Worm (Caenorhabditis elegans) whole organism, dauer: Measurements from ENCODE around the gene T28A11.16.

Experiments used
- unc-62 ChIP-seq: sonication (generic microtip); optimal IDR thresholded peaks from 2 replicates; lab custom pipeline; 2017; ENCODE audit warnings: missing biosample characterization, missing genetic modification reagents, missing genetic modification characterization

T28A11.16 gene

ce11 chrV:3259168-3259622 lies at the start of gene T28A11.16:
T28A11.16 (minus strand) TSS chrV:3259218.
- TF ChIP-seq unc-62 (GFP tag; lab: Kevin White, UChicago) = no peak

- no peak for TF ChIP-seq unc-62 (GFP tag; lab: Kevin White, UChicago)
Measured at ce11 chrV:3308169-3308568, 49.2 kb upstream of the T28A11.16 start, which contains the start of gene srbc-3. srbc-3 (plus strand) TSS chrV:3308469.

ce11 chrV:3301898-3302297 lies 42.9 kb upstream of the T28A11.16 start, which contains the start of gene srbc-1:
srbc-1 (minus strand) TSS chrV:3301998.
- TF ChIP-seq unc-62 (GFP tag; lab: Kevin White, UChicago) = no peak

- no peak for TF ChIP-seq unc-62 (GFP tag; lab: Kevin White, UChicago)
Measured at ce11 chrV:3299437-3299836, 40.4 kb upstream of the T28A11.16 start.

ce11 chrV:3297764-3298163 lies 38.7 kb upstream of the T28A11.16 start, which contains the start of gene srx-122:
srx-122 (minus strand) TSS chrV:3297864.
- no peak for TF ChIP-seq unc-62 (GFP tag; lab: Kevin White, UChicago)

ce11 chrV:3295368-3295767 lies 36.4 kb upstream of the T28A11.16 start:
- no peak for TF ChIP-seq unc-62 (GFP tag; lab: Kevin White, UChicago)

ce11 chrV:3289267-3289666 lies 30.2 kb upstream of the T28A11.16 start, which contains the start of gene F35F10.6:
F35F10.6 (minus strand) TSS chrV:3289367.
- no peak for TF ChIP-seq unc-62 (GFP tag; lab: Kevin White, UChicago)

- no peak for TF ChIP-seq unc-62 (GFP tag; lab: Kevin White, UChicago)
Measured at ce11 chrV:3288134-3288533, 29.1 kb upstream of the T28A11.16 start.

- no peak for TF ChIP-seq unc-62 (GFP tag; lab: Kevin White, UChicago)
Measured at ce11 chrV:3287330-3287729, 28.3 kb upstream of the T28A11.16 start, which contains the start of gene F35F10.7. F35F10.7 (minus strand) TSS chrV:3287430.

- TF ChIP-seq unc-62 (GFP tag; lab: Kevin White, UChicago) = no peak
Measured at ce11 chrV:3284629-3285028, 25.6 kb upstream of the T28A11.16 start, which contains the start of gene F35F10.5. F35F10.5 (plus strand) TSS chrV:3284929.

ce11 chrV:3282957-3283356 lies 23.9 kb upstream of the T28A11.16 start, which contains the start of gene str-64:
str-64 (plus strand) TSS chrV:3283257.
- no peak for TF ChIP-seq unc-62 (GFP tag; lab: Kevin White, UChicago)

ce11 chrV:3281523-3281922 lies 22.5 kb upstream of the T28A11.16 start, which contains the start of gene T28A11.25:
T28A11.25 (plus strand) TSS chrV:3281823.
- TF ChIP-seq unc-62 (GFP tag; lab: Kevin White, UChicago) = no peak

- TF ChIP-seq unc-62 (GFP tag; lab: Kevin White, UChicago) = no peak
Measured at ce11 chrV:3280009-3280408, 21.0 kb upstream of the T28A11.16 start, which contains the start of gene T28A11.2. T28A11.2 (plus strand) TSS chrV:3280379.

- no peak for TF ChIP-seq unc-62 (GFP tag; lab: Kevin White, UChicago)
Measured at ce11 chrV:3279138-3279537, 20.1 kb upstream of the T28A11.16 start.

ce11 chrV:3278101-3278639 lies 19.2 kb upstream of the T28A11.16 start, which contains the start of gene fbxa-64:
fbxa-64 (minus strand) TSS chrV:3278151.
- TF ChIP-seq unc-62 (GFP tag; lab: Kevin White, UChicago) = no peak

ce11 chrV:3276184-3276583 lies 17.2 kb upstream of the T28A11.16 start:
- no peak for TF ChIP-seq unc-62 (GFP tag; lab: Kevin White, UChicago)

ce11 chrV:3275033-3275432 lies 16.0 kb upstream of the T28A11.16 start, which contains the start of gene T28A11.3:
T28A11.3 (plus strand) TSS chrV:3275333.
- no peak for TF ChIP-seq unc-62 (GFP tag; lab: Kevin White, UChicago)
